Fruit fly (Drosophila melanogaster) whole organism, wandering third instar larva: ENCODE results near the gene CG44038.

ENCODE experiments used
- Abd-B ChIP-seq: fragments of >200 bp; optimal IDR thresholded peaks from 2 replicates; lab custom pipeline; 2017; ENCODE audit warnings: missing biosample characterization, missing genetic modification characterization
- CG32264 ChIP-seq: fragments of 200-800 bp; sonication (Bioruptor generic); optimal IDR thresholded peaks from 2 replicates; lab custom pipeline; 2016; ENCODE audit warnings: missing biosample characterization, missing genetic modification characterization
- CG9705 ChIP-seq: fragments of 200-800 bp; sonication (Bioruptor generic); optimal IDR thresholded peaks from 2 replicates; lab custom pipeline; 2018; ENCODE audit warnings: missing biosample characterization, mild to moderate bottlenecking, missing genetic modification characterization
- CrebA ChIP-seq: fragments of 200-800 bp; sonication (Bioruptor generic); optimal IDR thresholded peaks from 2 replicates; lab custom pipeline; 2016; ENCODE audit warnings: missing biosample characterization, mild to moderate bottlenecking, missing genetic modification characterization, borderline replicate concordance
- Dfd ChIP-seq: fragments of >200 bp; optimal IDR thresholded peaks from 2 replicates; lab custom pipeline; 2017; ENCODE audit warnings: missing biosample characterization, missing genetic modification characterization
- GATAd ChIP-seq: sonication (Bioruptor generic); optimal IDR thresholded peaks from 2 replicates; lab custom pipeline; 2016; ENCODE audit warnings: missing biosample characterization, missing genetic modification characterization
- HLH106 ChIP-seq: fragments of 200-800 bp; optimal IDR thresholded peaks from 3 replicates; lab custom pipeline; 2019; ENCODE audit warnings: missing biosample characterization, mild to moderate bottlenecking, missing genetic modification characterization, moderate library complexity
- Hnf4 ChIP-seq: fragments of 200-800 bp; sonication (Bioruptor generic); optimal IDR thresholded peaks from 2 replicates; lab custom pipeline; 2016; ENCODE audit warnings: missing biosample characterization, mild to moderate bottlenecking, missing genetic modification characterization
- Jra ChIP-seq: sonication (Bioruptor generic); optimal IDR thresholded peaks from 2 replicates; lab custom pipeline; 2016; ENCODE audit warnings: missing biosample characterization, missing genetic modification characterization
- Mio ChIP-seq: sonication (Bioruptor generic); optimal IDR thresholded peaks from 2 replicates; lab custom pipeline; 2016; ENCODE audit warnings: missing biosample characterization, missing genetic modification characterization
- N ChIP-seq: fragments of >200 bp; optimal IDR thresholded peaks from 2 replicates; lab custom pipeline; 2018; ENCODE audit warnings: missing biosample characterization, missing external identifiers, missing genetic modification characterization
- Rel ChIP-seq, 2 experiments: fragments of 200-800 bp; sonication (Bioruptor generic) in 1 of 2; optimal IDR thresholded peaks; 2 replicates in 1 of 2; 3 replicates in 1 of 2; lab custom pipeline; 2016 to 2019; ENCODE audit warnings: mild to moderate bottlenecking in 2 of 2, missing biosample characterization in 2 of 2, missing genetic modification characterization in 2 of 2, moderate library complexity in 1 of 2
- Sp1 ChIP-seq: fragments of 200-800 bp; sonication (Bioruptor generic); optimal IDR thresholded peaks from 3 replicates; lab custom pipeline; 2019; ENCODE audit warnings: missing biosample characterization, mild to moderate bottlenecking, missing genetic modification characterization, moderate library complexity
- Vsx2 ChIP-seq: fragments of 200-300, 225-300 bp; sonication (Bioruptor generic); optimal IDR thresholded peaks from 2 replicates; lab custom pipeline; 2018; ENCODE audit warnings: missing biosample characterization, missing genetic modification characterization; ENCODE audit not compliant: partially characterized antibody
- br ChIP-seq: fragments of 200-800 bp; sonication (Bioruptor generic); optimal IDR thresholded peaks from 2 replicates; lab custom pipeline; 2016; ENCODE audit warnings: missing biosample characterization, missing genetic modification characterization
- dl ChIP-seq, 2 experiments: fragments of 175-275, 200-275 bp in 1 of 2; fragments of 200-275 bp in 1 of 2; sonication (Bioruptor generic); optimal IDR thresholded peaks; lab custom pipeline; 2018; ENCODE audit warnings: mild to moderate bottlenecking in 2 of 2, missing biosample characterization in 2 of 2, missing genetic modification characterization in 2 of 2, moderate library complexity in 2 of 2; ENCODE audit not compliant: partially characterized antibody in 2 of 2, insufficient read depth in 1 of 2
- dsf ChIP-seq: sonication (Bioruptor generic); optimal IDR thresholded peaks from 2 replicates; lab custom pipeline; 2016; ENCODE audit warnings: missing biosample characterization, missing genetic modification characterization, borderline replicate concordance
- ey ChIP-seq: fragments of 200-800 bp; sonication (Bioruptor generic); optimal IDR thresholded peaks from 2 replicates; lab custom pipeline; 2016; ENCODE audit warnings: missing biosample characterization, missing genetic modification characterization
- foxo ChIP-seq, 2 experiments: fragments of 200-800 bp; sonication (Bioruptor generic); optimal IDR thresholded peaks; 2 replicates in 1 of 2; 3 replicates in 1 of 2; lab custom pipeline; 2016 to 2017; ENCODE audit warnings: missing biosample characterization in 2 of 2, missing genetic modification characterization in 2 of 2
- h ChIP-seq: fragments of 200-800 bp; sonication (Bioruptor generic); optimal IDR thresholded peaks from 3 replicates; lab custom pipeline; 2016; ENCODE audit warnings: missing biosample characterization, mild to moderate bottlenecking, missing genetic modification characterization
- jim ChIP-seq: fragments of 175-275, 200-325 bp; sonication (Bioruptor generic); optimal IDR thresholded peaks from 2 replicates; lab custom pipeline; 2016; ENCODE audit warnings: missing biosample characterization, mild to moderate bottlenecking, missing genetic modification characterization
- lola ChIP-seq: fragments of >200 bp; optimal IDR thresholded peaks from 2 replicates; lab custom pipeline; 2017; ENCODE audit warnings: missing biosample characterization, missing genetic modification characterization
- pan ChIP-seq: fragments of >200 bp; optimal IDR thresholded peaks from 2 replicates; lab custom pipeline; 2017
- psq ChIP-seq: fragments of 200-800 bp; sonication (Bioruptor generic); optimal IDR thresholded peaks from 3 replicates; lab custom pipeline; 2017; ENCODE audit warnings: missing biosample characterization, mild to moderate bottlenecking, missing genetic modification characterization, moderate library complexity
- rgr ChIP-seq: fragments of 200-800 bp; sonication (Bioruptor generic); optimal IDR thresholded peaks from 3 replicates; lab custom pipeline; 2016; ENCODE audit warnings: missing biosample characterization, mild to moderate bottlenecking, missing genetic modification characterization
- sage ChIP-seq: fragments of 200-800 bp; sonication (Bioruptor generic); optimal IDR thresholded peaks from 2 replicates; lab custom pipeline; 2016; ENCODE audit warnings: missing biosample characterization, mild to moderate bottlenecking, missing genetic modification characterization
- tai ChIP-seq: sonication (Bioruptor generic); optimal IDR thresholded peaks from 2 replicates; lab custom pipeline; 2016; ENCODE audit warnings: missing biosample characterization, missing genetic modification characterization
- woc ChIP-seq: sonication (Bioruptor generic); optimal IDR thresholded peaks from 2 replicates; lab custom pipeline; 2016; ENCODE audit warnings: missing biosample characterization, mild to moderate bottlenecking, missing genetic modification characterization

The CG44038 gene

DNA sequence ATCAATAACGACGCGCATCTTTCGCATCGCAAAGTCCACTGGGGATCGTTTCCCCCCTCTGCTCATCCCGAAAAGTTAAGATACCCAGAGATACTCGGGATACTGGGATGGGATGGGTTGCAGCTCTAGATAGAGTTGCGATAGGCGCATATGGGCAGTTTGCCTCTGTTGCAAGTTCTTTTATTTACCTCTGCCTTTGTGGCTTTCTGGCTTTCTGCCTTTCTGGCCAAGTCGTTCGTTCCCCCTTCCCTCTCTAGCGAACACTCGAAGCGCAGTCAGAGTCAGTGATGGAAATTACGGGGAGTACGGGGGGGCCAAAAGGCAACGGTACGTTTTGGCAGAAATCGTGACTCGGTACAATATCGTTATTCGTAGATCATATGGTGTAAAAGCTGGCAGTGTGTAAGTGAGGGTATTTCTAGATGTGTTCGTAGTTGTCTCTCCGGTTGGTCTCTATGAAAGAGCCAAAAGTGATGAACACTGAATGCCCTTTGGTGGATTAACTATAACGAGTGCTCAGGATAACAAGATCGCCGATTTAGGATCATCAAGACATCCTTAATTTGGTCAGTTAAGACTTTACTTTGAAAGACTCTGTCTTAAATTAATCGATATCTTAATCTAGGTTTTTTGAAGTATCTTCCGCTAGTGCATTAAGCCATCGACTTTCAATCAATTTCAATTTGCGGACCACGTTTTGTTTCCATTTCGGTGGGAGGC is 28.0 kb downstream of the CG44038 start:
- no peak for TF ChIP-seq foxo (GFP tag; optimal IDR thresholded peaks at IDR 0.05; lab: Kevin White, UChicago)
- no peak for TF ChIP-seq CG9705 (GFP tag; lab: Kevin White, UChicago)
- no peak for TF ChIP-seq lola (GFP tag; lab: Kevin White, UChicago)
- no peak for TF ChIP-seq psq (GFP tag; lab: Kevin White, UChicago)
- no peak for TF ChIP-seq GATAd (GFP tag; lab: Kevin White, UChicago)
- no peak for TF ChIP-seq Rel (GFP tag; optimal IDR thresholded peaks at IDR 0.05; lab: Kevin White, UChicago)
- TF ChIP-seq Rel (tag; optimal IDR thresholded peaks at IDR 0.05; lab: Kevin White, UChicago) = no peak
- no peak for TF ChIP-seq dsf
- TF ChIP-seq sage = no peak
- TF ChIP-seq ey = no peak

DNA sequence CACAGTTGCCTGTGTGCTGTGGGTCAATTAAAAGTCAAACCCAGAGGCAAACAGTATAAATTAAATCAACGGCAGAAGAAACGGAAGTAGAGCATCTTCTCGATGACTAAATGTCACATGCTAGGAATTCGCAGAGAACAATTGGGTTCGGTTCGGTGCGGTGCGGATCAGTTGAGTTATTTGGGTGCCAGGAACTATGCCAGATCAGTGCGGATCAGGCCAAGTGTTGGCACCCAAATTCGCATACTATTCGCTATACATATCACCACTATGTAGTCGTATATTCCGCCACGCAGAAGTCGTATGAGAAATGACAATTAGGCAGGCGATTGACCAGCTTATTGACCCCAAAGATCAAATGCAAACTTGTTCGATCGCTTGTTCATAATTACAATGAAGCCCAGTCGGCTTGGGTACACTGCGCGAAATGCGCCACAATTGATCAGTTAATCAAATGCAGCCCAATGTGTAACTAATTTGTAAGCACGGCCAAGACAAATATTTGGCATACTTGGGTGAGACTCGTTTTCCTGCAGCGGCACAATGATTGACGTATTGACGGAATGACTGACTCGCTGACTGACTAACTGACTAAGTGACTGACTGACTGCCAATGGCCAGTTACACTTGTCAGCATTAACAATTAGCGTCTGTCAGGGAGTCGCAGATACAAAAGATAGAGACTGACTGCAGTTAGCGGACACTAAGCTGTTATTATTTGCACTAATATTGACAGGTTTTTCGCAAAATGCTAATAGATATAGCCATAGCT is 29.9 kb downstream of the CG44038 start:
- TF ChIP-seq h = no peak
- TF ChIP-seq Abd-B (GFP tag; lab: Kevin White, UChicago) = no peak
- no peak for TF ChIP-seq HLH106 (tag; lab: Kevin White, UChicago)
- no peak for TF ChIP-seq Jra (GFP tag; lab: Kevin White, UChicago)
- TF ChIP-seq N (GFP tag; lab: Kevin White, UChicago) = no peak
- no peak for TF ChIP-seq CG32264 (GFP tag; lab: Kevin White, UChicago)

DNA sequence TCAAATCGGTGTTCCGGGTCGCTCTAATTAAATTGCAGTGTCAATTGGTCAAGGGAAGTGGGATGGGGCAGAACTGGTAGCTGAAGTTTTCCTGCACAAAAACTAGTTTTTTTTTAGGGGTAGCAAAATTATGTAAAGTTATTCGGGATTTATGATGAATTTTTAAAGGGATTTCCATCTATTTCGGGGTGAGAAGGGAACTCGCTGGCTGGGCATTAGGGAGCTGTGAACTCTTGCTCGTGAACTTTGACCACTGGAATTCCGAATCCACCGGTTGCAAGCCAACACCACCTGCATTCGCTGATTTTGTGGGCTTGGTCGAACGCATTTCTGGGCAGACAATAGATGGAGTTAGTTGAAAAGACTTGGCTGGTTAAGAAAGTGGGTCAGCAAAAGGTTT is 31.1 kb downstream of the CG44038 start:
- TF ChIP-seq jim (GFP tag; lab: Kevin White, UChicago) = no peak
- TF ChIP-seq CrebA = no peak
- TF ChIP-seq Vsx2 = no peak
- TF ChIP-seq Hnf4 (GFP tag; lab: Kevin White, UChicago) = no peak
- TF ChIP-seq HLH106 (tag; lab: Kevin White, UChicago) = no peak
- TF ChIP-seq, all 38 proteins: peak for 0

DNA sequence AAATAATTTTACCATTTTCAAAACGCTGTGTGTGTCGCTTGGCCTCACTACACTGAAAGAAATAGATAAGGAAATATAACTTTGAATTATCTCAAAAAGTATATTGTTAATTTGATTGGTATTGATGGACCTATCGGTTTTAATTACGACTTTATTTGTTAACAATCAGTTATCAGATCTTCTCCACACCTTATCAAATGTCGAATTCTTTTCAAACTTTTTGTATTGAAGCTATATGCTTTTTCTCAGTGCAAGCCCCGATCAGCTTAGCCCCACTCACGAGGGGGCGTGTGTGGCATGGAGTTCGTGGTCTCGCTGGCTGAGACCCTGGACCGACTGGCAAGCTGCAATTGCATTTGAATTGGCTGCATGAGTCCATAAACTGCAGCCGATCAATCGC is 36.5 kb downstream of the CG44038 start:
- TF ChIP-seq Hnf4 (GFP tag; lab: Kevin White, UChicago) (no peak), psq (GFP tag; lab: Kevin White, UChicago) (no peak), pan (lab: Kevin White, UChicago) (no peak), woc (no peak), Sp1 (no peak), rgr (GFP tag; lab: Kevin White, UChicago) (no peak), tai (GFP tag; lab: Kevin White, UChicago) (no peak)

DNA sequence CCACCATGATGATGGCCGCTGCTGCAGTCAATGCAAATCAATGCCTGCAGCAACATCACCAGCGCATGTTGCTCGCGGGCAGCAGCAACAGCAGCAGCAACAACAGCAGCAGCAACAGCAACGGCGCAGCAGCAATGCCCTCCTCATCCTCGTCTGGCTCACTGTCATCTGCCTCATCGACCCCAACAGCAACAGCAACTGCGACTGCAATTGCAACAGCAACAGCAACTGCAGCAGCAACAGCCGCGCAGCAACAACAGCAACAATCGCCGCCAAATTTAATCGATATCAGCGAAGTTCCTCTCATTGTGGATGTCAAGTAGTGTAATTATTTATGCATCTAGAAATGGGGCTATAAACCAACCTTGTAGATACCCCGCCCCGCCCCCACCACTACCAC is 40.8 kb downstream of the CG44038 start:
- peak; percentile 94 for TF ChIP-seq Dfd (GFP tag; lab: Kevin White, UChicago)
- no peak for TF ChIP-seq Mio (GFP tag; lab: Kevin White, UChicago)

DNA sequence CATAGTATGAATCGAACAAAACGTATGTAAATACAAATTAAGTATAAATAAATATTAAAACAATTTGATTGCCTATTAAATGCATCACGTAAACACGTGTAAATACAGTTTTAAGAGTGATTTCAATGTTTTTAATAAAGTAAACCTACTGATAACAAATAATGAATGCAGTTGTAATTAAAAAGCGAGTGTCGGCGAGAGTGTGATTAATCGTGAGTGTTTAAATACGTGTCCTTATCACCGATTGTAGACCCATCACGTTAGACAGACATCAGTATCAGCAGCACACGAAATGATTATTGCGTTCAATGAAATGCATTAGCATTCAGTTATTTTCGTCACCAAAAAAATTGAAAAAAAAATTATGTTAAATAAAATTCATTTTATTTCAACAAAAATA is 42.1 kb downstream of the CG44038 start:
- TF ChIP-seq sage = no peak
- no peak for TF ChIP-seq Rel (GFP tag; optimal IDR thresholded peaks at IDR 0.05; lab: Kevin White, UChicago)
- peak; percentile 53 for TF ChIP-seq Rel (tag; optimal IDR thresholded peaks at IDR 0.05; lab: Kevin White, UChicago)
- no peak for TF ChIP-seq h

DNA sequence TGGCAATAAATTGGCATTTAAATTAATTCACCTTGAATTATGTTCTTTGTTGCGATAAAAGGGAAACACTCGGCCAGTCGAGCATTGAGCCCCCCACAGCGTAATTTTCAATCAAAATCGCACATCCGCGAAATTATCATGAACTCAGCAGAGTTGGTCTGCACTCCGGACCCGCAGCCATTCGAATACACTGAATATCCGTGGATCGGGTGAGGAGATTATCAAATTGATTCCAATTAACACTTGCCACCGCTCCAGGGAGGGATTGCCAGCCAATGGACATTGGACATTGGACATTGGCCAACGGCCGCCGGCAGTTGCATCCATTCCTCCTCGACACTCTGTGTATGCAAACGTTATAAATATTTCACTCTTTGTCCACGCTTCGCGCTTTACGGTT is 46.8 kb downstream of the CG44038 start:
- TF ChIP-seq woc (no peak), br (GFP tag; lab: Kevin White, UChicago) (no peak), CG9705 (GFP tag; lab: Kevin White, UChicago) (no peak), dsf (no peak), foxo (GFP tag; optimal IDR thresholded peaks at IDR 0.05; lab: Kevin White, UChicago) (no peak), dl (GFP tag; optimal IDR thresholded peaks at IDR 0.05; lab: Kevin White, UChicago; ENCODE audit: insufficient read depth in 1 of 2, partially characterized antibody in 2 of 2) (no peak), psq (GFP tag; lab: Kevin White, UChicago) (no peak), N (GFP tag; lab: Kevin White, UChicago) (no peak), HLH106 (tag; lab: Kevin White, UChicago) (no peak)
